Worm (Caenorhabditis elegans) whole organism, early embryonic: Measurements from ENCODE around the gene dsl-1.

Experiments
- B0310.2 ChIP-seq: sonication (generic microtip); optimal IDR thresholded peaks from 2 replicates; lab custom pipeline; 2016; ENCODE audit warnings: mild to moderate bottlenecking, missing genetic modification characterization, missing compliant biosample characterization
- F13C5.2 ChIP-seq: sonication (generic microtip); optimal IDR thresholded peaks from 2 replicates; lab custom pipeline; 2017; ENCODE audit warnings: mild to moderate bottlenecking, missing genetic modification characterization, inconsistent platforms, missing compliant biosample characterization
- aly-1 ChIP-seq: sonication (generic microtip); optimal IDR thresholded peaks from 2 replicates; lab custom pipeline; 2016; ENCODE audit warnings: missing genetic modification characterization, missing compliant biosample characterization
- ama-1 ChIP-seq: fragments of 150-350 bp; optimal IDR thresholded peaks from 2 replicates; lab custom pipeline; 2014
- ceh-13 ChIP-seq: fragments of 200-800 bp; sonication (Bioruptor generic); optimal IDR thresholded peaks from 2 replicates; lab custom pipeline; 2018; ENCODE audit warnings: mild to moderate bottlenecking, missing genetic modification characterization, missing compliant biosample characterization
- ceh-36 ChIP-seq: sonication (generic microtip); optimal IDR thresholded peaks from 2 replicates; lab custom pipeline; 2016; ENCODE audit warnings: missing genetic modification characterization, inconsistent platforms, missing compliant biosample characterization
- ets-7 ChIP-seq: sonication (generic microtip); optimal IDR thresholded peaks from 2 replicates; lab custom pipeline; 2016; ENCODE audit warnings: missing genotype, missing genetic modification characterization, missing compliant biosample characterization
- flt-1 ChIP-seq: fragments of 200-800 bp; sonication (Bioruptor generic); IDR thresholded peaks from 2 replicates; pipeline ENCODE4 v1.3.6; 2022; ENCODE audit warnings: missing genetic modification characterization, missing compliant biosample characterization
- hmbx-1 ChIP-seq: sonication (generic microtip); optimal IDR thresholded peaks from 2 replicates; lab custom pipeline; 2016; ENCODE audit warnings: mild to moderate bottlenecking, missing genetic modification characterization, missing compliant biosample characterization
- hmg-4 ChIP-seq: fragments of 200-800 bp; sonication (Bioruptor generic); optimal IDR thresholded peaks from 2 replicates; lab custom pipeline; 2018; ENCODE audit warnings: mild to moderate bottlenecking, missing genetic modification characterization, missing compliant biosample characterization
- hnd-1 ChIP-seq: sonication (generic microtip); optimal IDR thresholded peaks from 2 replicates; lab custom pipeline; 2016; ENCODE audit warnings: missing genetic modification characterization, missing compliant biosample characterization
- pes-1 ChIP-seq: fragments of 200-800 bp; sonication (Bioruptor generic); IDR thresholded peaks from 2 replicates; pipeline ENCODE4 v1.3.6; 2022; ENCODE audit warnings: missing genetic modification reagents, missing genetic modification characterization, missing compliant biosample characterization
- scrt-1 ChIP-seq: fragments of 200-800 bp; sonication (Bioruptor generic); IDR thresholded peaks from 2 replicates; pipeline ENCODE4 v1.3.6; 2022; ENCODE audit warnings: missing genetic modification characterization, missing compliant biosample characterization
- sea-1 ChIP-seq: fragments of 200-800 bp; sonication (Bioruptor generic); conservative IDR thresholded peaks from 2 replicates; pipeline ENCODE4 v1.3.6; 2022; ENCODE audit warnings: missing genetic modification characterization, missing compliant biosample characterization
- tbx-11 ChIP-seq: fragments of 200-800 bp; sonication (Bioruptor generic); IDR thresholded peaks from 2 replicates; pipeline ENCODE4 v1.3.6; 2022; ENCODE audit warnings: missing genetic modification characterization, missing compliant biosample characterization
- tbx-37 ChIP-seq: fragments of 200-800 bp; sonication (Bioruptor generic); conservative IDR thresholded peaks from 2 replicates; pipeline ENCODE4 v1.3.6; 2022; ENCODE audit warnings: missing genetic modification reagents, missing genetic modification characterization, missing compliant biosample characterization
- tra-4 ChIP-seq: sonication (generic microtip); optimal IDR thresholded peaks from 2 replicates; lab custom pipeline; 2017; ENCODE audit warnings: missing genetic modification characterization, missing compliant biosample characterization

The dsl-1 gene

DNA sequence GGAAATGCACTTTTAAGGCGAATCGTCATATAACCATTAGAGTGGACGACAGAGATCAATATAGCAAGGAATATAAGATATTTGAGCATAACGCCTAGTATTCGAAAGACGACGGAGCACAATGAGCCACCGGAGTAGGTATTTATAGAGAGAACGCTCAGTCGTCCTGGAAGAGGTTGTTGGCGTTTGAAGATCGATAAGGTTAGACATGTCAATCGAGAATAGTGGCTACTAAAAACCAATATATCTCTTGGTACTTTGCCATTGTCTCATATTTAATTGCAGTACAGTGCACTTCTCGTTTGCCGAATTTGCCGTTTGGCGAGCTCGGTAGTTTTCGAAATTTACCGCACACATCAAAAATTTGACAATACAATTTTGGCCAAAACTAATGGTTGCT, at the start of gene dsl-1:
Gene dsl-1, minus strand, starts transcription at position 101 of the 400 bp plus-strand sequence.
- TF ChIP-seq hmbx-1 (tag; lab: Kevin White, UChicago) (no peak), scrt-1 (GFP tag; lab: Robert Waterston, UW) (no peak), ceh-36 (tag; lab: Kevin White, UChicago) (no peak), F13C5.2 (tag; lab: Kevin White, UChicago) (no peak), ets-7 (tag; lab: Kevin White, UChicago) (no peak), tbx-37 (GFP tag; lab: Robert Waterston, UW) (no peak), ama-1 (lab: Kevin White, UChicago) (no peak), ceh-13 (GFP tag; lab: Kevin White, UChicago) (no peak), flt-1 (no peak), tbx-11 (no peak), aly-1 (no peak), sea-1 (no peak)

DNA sequence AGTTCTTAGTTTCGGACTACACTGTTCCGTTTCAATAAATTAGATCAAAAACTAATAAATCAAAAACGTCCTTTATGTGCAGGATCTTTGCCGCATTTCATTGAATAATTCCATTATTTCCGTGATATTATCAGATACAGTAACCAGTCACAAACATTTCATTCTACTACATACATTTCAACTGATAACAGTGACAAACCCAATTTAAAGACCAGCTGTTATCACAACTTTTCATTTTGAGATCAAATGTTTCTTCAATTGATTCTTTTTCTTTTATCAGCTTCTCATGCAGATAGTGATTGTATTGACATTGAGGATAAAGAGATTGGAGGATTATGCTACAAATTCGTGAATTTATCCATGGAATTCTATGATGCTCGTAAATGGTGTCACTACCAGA, 48.8 kb upstream of the dsl-1 start, which contains the start of gene clec-168:
Gene clec-168, plus strand, starts transcription at position 247 of the 400 bp plus-strand sequence.
- TF ChIP-seq ceh-36 (tag; lab: Kevin White, UChicago) (no peak), aly-1 (no peak), B0310.2 (tag; lab: Kevin White, UChicago) (no peak), ets-7 (tag; lab: Kevin White, UChicago) (no peak)

DNA sequence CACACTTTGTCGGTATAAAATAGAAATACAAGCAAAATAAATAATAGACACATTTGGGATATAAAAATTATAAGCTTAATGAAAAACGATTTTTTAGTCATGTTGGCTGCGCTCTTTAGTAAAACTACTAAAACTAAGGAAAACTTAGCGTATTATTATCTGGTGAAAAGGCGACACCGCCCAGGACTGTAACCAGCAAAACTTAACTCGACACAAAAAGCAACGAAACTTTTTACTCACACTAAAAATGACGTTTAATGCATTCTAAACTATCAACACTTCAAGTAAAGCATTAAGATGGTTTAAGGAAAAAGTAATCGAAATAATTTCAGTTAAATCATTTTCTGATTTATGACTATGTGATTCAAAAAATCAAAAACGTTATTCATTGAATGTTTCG, 47.8 kb upstream of the dsl-1 start, which contains the start of gene clec-167:
Gene clec-167, minus strand, starts transcription at position 101 of the 400 bp plus-strand sequence.
- TF ChIP-seq sea-1 (no peak), tbx-37 (GFP tag; lab: Robert Waterston, UW) (no peak), ceh-13 (GFP tag; lab: Kevin White, UChicago) (no peak), pes-1 (GFP tag; lab: Robert Waterston, UW) (no peak)

DNA sequence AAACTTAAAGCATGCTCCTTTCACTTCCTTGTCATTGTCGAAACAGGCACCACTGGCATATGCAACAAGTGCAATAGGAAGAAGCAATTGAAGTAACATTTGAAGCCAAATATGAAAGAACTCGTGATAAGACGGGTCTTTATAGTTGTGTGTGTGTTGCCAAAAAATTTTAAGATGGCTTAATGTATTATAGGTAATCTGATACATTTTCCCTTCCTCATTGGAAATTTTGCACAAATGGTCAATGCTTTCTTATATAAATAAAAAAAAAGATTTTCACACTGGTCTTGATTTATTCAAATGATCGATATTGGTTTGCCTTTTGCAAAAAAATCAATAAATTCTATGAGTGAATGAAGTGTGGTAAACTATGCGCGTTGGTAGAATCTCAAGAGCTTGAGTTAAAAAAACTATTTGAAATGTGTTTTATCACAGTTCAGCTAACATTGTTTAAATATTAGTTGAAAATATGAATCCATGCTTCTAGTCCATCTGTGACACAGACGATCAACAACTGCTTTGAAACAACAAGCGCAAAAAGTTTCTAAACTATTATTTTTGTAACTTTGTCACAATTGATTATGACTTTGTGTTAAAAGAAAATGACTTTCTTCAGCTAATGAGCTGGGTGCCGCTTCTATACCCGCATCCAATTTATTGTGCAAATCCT, 43.5 kb upstream of the dsl-1 start, which contains the start of the genes clec-166 and F38A1.6:
Gene clec-166, minus strand, starts transcription at position 101 of the 670 bp plus-strand sequence.
Gene F38A1.6, plus strand, starts transcription at position 620 of the 670 bp plus-strand sequence.
- TF ChIP-seq hmg-4 (GFP tag; lab: Kevin White, UChicago) (no peak), F13C5.2 (tag; lab: Kevin White, UChicago) (no peak), scrt-1 (GFP tag; lab: Robert Waterston, UW) (no peak), ets-7 (tag; lab: Kevin White, UChicago) (no peak), pes-1 (GFP tag; lab: Robert Waterston, UW) (no peak), ama-1 (lab: Kevin White, UChicago) (no peak), B0310.2 (tag; lab: Kevin White, UChicago) (no peak)

DNA sequence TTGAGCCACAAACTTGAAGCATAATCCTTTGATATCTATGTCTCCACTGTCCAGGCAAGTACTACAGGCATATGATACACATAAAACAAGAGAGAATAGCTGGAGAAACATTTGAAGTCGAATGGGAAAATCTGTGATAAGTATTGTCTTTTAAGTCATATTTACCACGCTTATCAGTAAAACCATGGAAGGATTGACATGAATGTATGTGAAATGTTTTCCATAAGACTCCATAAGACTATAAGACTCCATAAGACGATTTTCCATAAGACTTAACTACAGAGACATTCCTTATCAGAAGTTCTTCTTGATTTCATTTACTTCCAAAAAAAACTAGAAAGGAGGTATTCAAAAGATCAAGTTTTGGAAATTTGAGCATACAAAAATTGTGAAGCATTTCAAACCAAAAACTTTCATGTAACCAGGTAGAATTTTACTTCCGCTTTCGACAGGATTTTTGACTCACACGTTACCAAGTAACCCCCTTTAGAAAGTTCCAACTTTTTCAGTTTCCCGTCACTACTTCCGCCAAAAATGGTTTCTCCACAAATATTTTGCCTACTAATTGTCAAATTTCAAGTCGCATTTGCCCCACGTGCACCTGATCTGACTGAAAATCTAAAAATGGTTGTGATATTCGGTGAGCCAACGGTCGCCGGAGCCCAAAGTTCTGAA, 39.0 kb upstream of the dsl-1 start, which contains the start of the genes clec-165 and F38A1.11:
Gene clec-165, minus strand, starts transcription at position 125 of the 675 bp plus-strand sequence.
Gene F38A1.11, plus strand, starts transcription at position 625 of the 675 bp plus-strand sequence.
- TF ChIP-seq B0310.2 (tag; lab: Kevin White, UChicago), result no peak

DNA sequence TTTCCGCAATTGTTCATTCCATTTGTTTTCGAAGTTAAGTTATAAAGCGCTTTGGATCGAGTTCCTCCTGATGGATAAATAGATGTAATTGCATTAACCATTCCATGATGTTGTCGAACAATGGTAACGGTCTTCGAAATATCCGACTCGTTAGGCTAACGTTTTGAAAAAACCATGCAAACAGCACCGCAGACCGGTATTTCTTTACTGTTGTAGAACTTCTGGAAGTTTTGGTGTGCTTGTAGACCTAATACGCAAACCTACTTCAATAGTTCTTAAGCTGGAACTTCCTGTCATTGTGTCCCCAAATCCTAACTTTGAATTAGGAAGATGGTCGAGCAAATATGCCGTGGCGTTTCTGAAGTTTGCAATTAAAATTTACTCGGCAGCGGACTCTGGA, 37.4 kb upstream of the dsl-1 start, which contains the start of gene F38A1.9:
Gene F38A1.9, minus strand, starts transcription at position 101 of the 400 bp plus-strand sequence.
- no peak for TF ChIP-seq B0310.2 (tag; lab: Kevin White, UChicago)
- TF ChIP-seq sea-1, result no peak
- no peak for TF ChIP-seq ama-1 (lab: Kevin White, UChicago)
- TF ChIP-seq scrt-1 (GFP tag; lab: Robert Waterston, UW), result no peak
- no peak for TF ChIP-seq hmbx-1 (tag; lab: Kevin White, UChicago)

DNA sequence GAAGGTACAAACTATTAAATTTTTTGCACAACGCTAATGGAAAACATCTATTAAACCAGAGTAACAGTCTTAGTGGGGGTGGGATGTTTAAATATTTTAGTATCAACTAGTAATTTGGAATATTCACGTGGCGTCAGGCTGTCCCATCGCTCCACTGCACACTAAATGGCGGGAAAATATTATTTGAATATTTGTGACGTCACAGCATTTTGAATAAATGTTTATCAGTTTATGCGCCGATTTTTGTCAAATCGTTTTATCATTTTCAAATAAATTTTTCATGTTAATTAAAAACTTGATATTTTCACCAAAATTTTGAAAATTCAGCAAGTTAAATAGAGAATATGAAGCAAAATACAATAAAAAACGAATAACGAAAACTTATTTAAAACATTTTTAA, 35.4 kb upstream of the dsl-1 start, which contains the start of gene F38A1.15:
Gene F38A1.15, minus strand, starts transcription at position 101 of the 400 bp plus-strand sequence.
- no peak for TF ChIP-seq B0310.2 (tag; lab: Kevin White, UChicago)
- no peak for TF ChIP-seq tbx-11
- no peak for TF ChIP-seq ceh-13 (GFP tag; lab: Kevin White, UChicago)
- TF ChIP-seq ceh-36 (tag; lab: Kevin White, UChicago), result no peak
- no peak for TF ChIP-seq pes-1 (GFP tag; lab: Robert Waterston, UW)
- TF ChIP-seq ama-1 (lab: Kevin White, UChicago), result no peak
- no peak for TF ChIP-seq hmbx-1 (tag; lab: Kevin White, UChicago)
- TF ChIP-seq hmg-4 (GFP tag; lab: Kevin White, UChicago), result no peak
- no peak for TF ChIP-seq flt-1
- no peak for TF ChIP-seq ets-7 (tag; lab: Kevin White, UChicago)
- no peak for TF ChIP-seq tra-4
- no peak for TF ChIP-seq hnd-1 (tag; lab: Kevin White, UChicago)
- TF ChIP-seq F13C5.2 (tag; lab: Kevin White, UChicago), result no peak
- no peak for TF ChIP-seq tbx-37 (GFP tag; lab: Robert Waterston, UW)
- TF ChIP-seq sea-1, result no peak

DNA sequence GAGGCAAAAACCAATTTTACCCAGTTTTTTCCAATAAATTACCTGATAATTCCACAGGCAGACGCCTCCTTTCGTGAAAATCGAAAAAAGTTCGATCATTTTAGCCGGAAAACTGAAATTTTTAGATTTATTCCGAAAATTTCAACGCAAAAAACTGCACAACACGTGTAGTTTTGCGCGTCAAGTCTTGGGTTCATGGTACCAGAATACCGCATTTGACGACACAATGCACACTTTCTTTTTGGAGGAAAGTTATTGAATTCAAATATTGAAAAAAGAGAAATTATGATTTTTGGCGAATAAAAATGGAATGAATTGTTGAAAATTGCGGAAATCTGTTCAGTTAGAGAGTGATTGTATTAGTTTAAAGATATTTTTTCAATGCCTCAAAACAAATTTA, 31.8 kb upstream of the dsl-1 start, which contains the start of gene F38A1.8:
Gene F38A1.8, minus strand, starts transcription at position 167 of the 400 bp plus-strand sequence.
- no peak for TF ChIP-seq tra-4
- no peak for TF ChIP-seq B0310.2 (tag; lab: Kevin White, UChicago)
- TF ChIP-seq aly-1, result no peak
- TF ChIP-seq hmg-4 (GFP tag; lab: Kevin White, UChicago), result no peak
- TF ChIP-seq sea-1, result no peak
- TF ChIP-seq tbx-37 (GFP tag; lab: Robert Waterston, UW), result no peak
- no peak for TF ChIP-seq ama-1 (lab: Kevin White, UChicago)
- TF ChIP-seq scrt-1 (GFP tag; lab: Robert Waterston, UW), result no peak
- no peak for TF ChIP-seq ceh-13 (GFP tag; lab: Kevin White, UChicago)
- TF ChIP-seq hmbx-1 (tag; lab: Kevin White, UChicago), result no peak
- TF ChIP-seq flt-1, result no peak
- no peak for TF ChIP-seq pes-1 (GFP tag; lab: Robert Waterston, UW)
- TF ChIP-seq ceh-36 (tag; lab: Kevin White, UChicago), result no peak
- TF ChIP-seq tbx-11, result no peak
- TF ChIP-seq hnd-1 (tag; lab: Kevin White, UChicago), result no peak
